Worm (Caenorhabditis elegans): ENCODE measurements around the gene str-114.

DNA sequence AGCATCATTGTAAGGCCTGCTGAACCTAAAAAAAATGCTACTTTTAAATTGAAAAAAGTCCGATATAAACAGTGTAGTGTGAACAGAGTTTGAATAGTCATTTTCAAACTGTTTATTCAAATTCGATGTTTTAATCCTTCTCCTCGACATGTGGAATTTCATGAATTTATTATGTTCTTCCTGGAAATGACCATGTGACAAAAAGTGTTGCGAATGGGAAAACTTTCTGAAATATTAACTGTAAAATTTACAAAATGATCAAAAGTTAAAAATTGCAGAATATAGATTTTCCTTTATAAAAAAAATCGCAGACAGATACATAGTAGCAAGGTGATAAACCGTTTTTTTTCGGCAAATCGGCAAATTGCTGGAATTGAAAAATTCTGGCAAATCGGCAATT is 44.2 kb upstream of the str-114 start, which contains the start of gene T22F3.8:
- TF ChIP-seq mep-1 (tag; optimal IDR thresholded peaks at IDR 0.05), result no peak
- no peak for TF ChIP-seq pqm-1 (tag; optimal IDR thresholded peaks at IDR 0.05)
- no peak for TF ChIP-seq nhr-76 (tag; optimal IDR thresholded peaks at IDR 0.05)
- no peak for TF ChIP-seq ztf-11 (tag; optimal IDR thresholded peaks at IDR 0.05)
